Worm (Caenorhabditis elegans) whole organism, dauer: ENCODE results near the gene ZK262.19.
"Not testable (repeated sequence)": the region's sequence is repeated elsewhere in the genome, so short reads cannot be mapped to it uniquely, and the experiment has no call there.

ENCODE experiments used
- unc-62 ChIP-seq: sonication (generic microtip); optimal IDR thresholded peaks from 2 replicates; lab custom pipeline; 2017; ENCODE audit warnings: missing biosample characterization, missing genetic modification reagents, missing genetic modification characterization

ZK262.19 gene

DNA sequence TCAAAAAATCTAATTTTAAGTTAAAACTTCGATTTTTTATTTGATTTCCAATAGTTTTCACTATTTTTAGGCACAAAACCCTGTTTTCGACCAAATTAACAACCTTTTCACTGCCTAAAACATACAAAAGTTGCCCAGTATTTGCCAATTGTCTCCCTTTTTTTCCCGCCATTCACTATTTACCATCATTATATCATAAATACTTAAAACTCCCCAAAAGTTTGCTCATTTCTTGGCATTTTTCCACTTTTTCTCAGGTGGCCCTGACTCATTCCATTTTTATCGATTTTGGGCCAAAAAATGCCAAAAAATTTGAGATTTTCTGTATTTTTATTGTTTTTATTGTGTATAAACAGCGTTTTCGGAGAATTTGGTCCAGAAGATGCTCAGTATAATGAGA is 11.4 kb downstream of the ZK262.19 start, which contains the start of gene txt-8:
txt-8 (plus strand) TSS at position 301 of the 400 bp plus-strand sequence.
- TF ChIP-seq unc-62 (GFP tag; lab: Kevin White, UChicago), result no peak

DNA sequence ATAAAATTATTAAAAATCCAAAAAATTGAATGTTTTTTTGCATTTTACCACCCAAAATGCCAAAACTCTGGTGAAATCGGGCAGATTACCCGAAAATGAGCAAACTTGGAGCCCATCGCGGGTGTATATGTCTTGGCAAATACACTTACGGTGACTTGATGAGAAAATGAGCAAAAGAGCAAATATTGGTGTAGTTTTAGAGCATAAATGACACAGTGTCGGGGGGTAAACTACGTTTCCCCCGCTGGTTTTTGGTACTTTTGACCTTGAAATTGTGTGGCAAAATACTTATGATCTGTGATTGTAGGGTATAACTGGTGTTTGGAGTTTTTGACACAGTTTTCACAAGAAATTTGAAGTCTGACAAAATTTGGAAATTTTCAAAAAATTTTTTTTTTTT is 12.6 kb downstream of the ZK262.19 start, which contains the start of gene ZK262.2:
ZK262.2 (minus strand) TSS at position 101 of the 400 bp plus-strand sequence.
- TF ChIP-seq unc-62 (GFP tag; lab: Kevin White, UChicago), result no peak

DNA sequence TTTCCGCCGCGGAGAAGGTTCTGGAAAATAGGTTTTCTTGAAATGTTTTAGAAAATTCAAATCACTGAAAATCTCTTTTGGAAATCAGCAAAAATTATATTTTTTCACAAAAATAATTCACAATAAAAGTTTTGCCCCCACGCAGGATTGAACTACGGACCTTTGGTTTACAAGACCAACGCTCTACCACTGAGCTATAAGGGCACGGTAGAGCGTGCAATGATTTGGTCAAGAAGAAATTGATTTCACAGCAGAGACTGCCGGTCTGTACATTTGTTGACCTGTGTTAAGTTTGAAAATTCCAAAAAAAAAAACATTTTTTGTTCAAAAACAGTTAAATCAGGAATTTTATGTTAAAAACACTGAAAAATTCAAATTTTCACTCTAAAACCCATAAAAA is 13.1 kb downstream of the ZK262.19 start:
- no peak for TF ChIP-seq unc-62 (GFP tag; lab: Kevin White, UChicago)

DNA sequence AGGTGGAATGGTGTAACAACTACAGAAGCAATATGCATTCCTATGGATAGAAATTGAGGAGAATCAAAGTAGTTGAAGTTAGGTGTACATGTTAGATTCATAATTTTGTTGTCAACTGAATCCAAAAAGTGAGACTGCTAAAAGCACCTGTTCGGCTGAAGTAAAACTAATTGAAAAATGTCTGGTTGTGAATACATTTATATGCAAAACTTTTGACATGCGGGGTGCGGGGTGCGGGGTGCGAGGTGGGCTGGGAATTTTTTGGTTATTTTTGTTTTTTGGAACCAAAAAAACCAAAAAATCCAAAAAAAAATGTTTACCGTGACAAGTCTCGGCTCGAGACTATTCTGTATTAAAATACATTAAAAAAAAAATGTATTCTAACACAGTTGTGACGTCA is 15.3 kb downstream of the ZK262.19 start, which contains the start of gene srh-207:
srh-207 (minus strand) TSS at position 101 of the 400 bp plus-strand sequence.
- TF ChIP-seq unc-62 (GFP tag; lab: Kevin White, UChicago), result no peak

DNA sequence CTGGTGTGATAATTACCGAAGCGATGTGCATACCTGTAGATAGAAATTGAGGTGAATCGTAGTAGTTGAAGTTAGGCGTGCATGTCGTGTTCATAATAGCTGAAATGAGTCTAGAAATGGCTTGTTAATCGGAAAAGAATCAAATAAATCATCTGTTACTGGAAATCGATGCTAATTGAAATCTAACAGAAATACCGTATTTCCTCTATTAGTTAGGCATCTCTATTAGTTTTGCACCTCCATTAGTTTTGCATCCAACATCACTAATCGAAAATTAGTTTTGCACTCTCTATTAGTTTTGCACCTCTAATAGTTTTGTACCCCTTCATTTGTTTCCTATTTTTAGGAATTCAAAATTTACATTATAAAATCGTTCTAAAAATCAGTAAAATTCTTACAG is 20.7 kb downstream of the ZK262.19 start, which contains the start of gene srh-209:
srh-209 (minus strand) TSS at position 101 of the 400 bp plus-strand sequence.
- not testable (repeated sequence) for TF ChIP-seq unc-62 (GFP tag; lab: Kevin White, UChicago)

DNA sequence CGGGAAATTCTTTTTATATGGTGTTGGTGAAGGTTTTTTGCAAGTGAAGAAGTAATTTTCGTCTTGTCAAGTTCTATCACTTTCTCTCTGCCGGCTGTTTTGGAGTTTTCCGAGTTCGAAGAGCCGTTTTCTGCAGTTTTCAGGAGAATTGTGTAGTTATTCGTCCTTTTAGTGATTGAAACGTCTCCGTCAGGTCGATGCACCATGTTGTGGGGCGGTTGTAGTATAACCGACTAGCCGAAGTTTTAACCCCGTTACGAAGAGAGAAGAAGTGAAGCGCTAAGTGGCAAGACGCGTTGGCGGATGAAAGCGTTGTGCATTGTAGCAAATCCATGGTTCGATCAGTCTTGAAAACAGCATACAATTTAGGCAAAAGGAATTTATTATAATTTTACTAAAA is 22.7 kb downstream of the ZK262.19 start:
- no peak for TF ChIP-seq unc-62 (GFP tag; lab: Kevin White, UChicago)

DNA sequence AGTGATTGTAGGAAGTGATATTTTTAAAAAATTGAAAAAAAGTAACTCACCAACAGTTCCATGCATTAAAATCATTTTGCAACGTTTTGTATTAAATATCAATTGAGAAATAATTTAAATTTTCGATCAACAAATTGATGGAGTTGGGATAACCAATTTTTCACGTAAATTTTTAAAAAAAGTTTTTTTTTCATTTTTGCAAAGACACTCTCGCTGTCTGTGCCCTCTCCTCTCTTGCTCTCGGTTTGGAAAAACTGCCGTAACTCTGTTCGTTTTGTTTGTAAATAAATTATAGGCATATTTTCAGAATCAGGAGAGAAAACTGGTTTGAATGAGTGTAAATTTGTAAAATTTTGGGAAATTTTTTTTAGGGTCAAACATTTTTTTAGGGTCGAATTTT is 27.6 kb downstream of the ZK262.19 start, which contains the start of gene Y51A2B.16:
Y51A2B.16 (minus strand) TSS at position 101 of the 400 bp plus-strand sequence.
- TF ChIP-seq unc-62 (GFP tag; lab: Kevin White, UChicago), result no peak

DNA sequence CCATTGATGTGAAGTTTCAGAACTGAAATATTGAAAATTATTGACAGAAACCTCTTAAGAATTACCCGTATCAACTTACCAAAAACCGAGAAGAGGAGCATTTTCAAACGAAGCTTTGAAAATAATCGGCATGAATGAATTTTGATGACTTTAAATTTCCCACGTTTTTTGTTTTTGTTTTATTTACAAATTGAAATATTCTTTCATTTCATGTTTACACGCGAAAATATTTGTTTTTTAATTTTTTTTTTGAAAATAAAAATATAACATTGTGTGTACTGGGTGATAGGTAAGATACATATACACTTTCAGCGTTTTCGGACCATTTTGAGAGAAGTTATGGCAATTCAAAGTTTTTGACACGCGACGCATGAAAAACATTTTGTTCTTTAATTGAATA is 29.8 kb downstream of the ZK262.19 start, which contains the start of gene Y51A2B.9:
Y51A2B.9 (minus strand) TSS at position 101 of the 400 bp plus-strand sequence.
- TF ChIP-seq unc-62 (GFP tag; lab: Kevin White, UChicago), result no peak

DNA sequence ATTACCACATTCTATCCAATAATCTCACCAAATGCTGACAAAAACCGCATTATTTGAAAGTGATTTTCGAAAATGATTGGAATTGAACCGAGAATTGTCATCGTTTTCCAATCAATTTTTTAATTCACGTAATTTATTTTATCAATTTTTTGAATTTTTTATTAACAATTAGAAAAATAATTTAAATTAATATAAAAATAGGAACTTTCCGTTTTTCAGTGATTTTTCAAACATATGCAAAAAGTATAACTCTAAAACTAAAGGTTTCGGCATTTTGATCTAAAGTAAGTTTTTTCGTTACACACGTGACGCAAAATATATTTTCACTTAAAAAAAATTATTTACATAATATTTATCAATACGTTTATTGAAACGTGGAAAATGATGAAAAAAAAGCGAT is 31.2 kb downstream of the ZK262.19 start, which contains the start of gene Y51A2B.6:
Y51A2B.6 (minus strand) TSS at position 101 of the 400 bp plus-strand sequence.
- TF ChIP-seq unc-62 (GFP tag; lab: Kevin White, UChicago), result no peak

DNA sequence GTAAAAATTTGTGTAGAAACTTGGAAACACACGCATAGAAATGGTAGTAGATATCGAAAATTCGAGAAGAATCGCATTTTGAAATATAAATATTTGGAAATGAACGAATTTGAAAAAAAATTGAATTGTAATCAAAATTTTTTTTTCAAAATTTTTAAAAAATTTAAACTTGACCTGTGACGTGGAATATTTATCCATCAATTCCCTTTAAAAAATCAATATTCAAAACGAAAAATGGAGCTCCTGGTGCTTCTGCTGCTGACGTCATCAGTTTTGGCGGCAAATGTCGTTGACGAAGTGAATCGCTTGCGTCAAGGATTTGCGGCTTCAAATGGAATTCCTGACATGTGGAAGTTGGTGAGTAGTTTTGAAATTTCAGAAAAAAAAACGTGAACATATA is 36.4 kb downstream of the ZK262.19 start, which contains the start of the genes Y51A2B.4 and Y51A2B.5:
Y51A2B.4 (minus strand) TSS at position 101 of the 400 bp plus-strand sequence.
Y51A2B.5 (plus strand) TSS at position 232 of the 400 bp plus-strand sequence.
- TF ChIP-seq unc-62 (GFP tag; lab: Kevin White, UChicago), result no peak

DNA sequence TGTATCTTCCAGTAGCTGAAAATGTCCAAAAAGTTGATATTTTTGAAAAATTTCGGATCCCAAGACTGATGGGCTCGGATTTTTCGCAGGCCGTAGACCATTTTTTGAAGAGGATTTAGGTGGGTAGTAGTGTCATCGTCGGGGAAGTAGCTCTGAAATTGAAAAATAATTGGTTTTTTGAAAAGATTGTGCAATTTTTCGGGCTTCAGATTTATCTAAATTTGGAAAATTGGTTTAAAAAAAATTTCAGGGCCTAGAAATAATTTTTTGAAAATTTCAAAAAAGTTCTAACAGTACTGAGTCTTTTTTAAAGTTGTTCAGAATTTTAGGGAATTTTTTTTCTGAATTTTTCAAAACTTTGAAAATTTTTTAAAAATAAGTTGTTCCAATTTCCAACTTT is 42.9 kb downstream of the ZK262.19 start, which contains the start of gene nhr-288:
nhr-288 (minus strand) TSS at position 101 of the 400 bp plus-strand sequence.
- no peak for TF ChIP-seq unc-62 (GFP tag; lab: Kevin White, UChicago)

DNA sequence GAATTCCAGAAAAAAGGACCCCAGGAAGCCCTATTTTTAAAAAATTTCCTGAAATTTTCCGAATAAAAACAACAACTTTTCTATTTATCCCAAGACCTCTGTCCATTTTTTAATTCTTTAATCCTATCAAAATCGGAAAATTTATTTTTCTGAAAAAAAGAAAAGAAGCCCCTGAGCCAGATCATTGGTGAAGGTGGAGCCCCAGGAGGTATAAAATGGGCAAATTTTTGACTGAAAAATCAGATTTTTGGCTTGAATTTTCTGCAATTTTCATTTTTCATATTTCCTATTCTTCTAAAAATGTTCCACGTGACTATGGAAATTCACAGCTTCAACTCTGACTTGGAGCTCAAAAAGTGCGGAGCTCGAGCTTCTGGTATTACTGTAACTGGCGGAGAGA is 46.6 kb downstream of the ZK262.19 start, which contains the start of gene Y51A2B.8:
Y51A2B.8 (plus strand) TSS at position 301 of the 400 bp plus-strand sequence.
- TF ChIP-seq unc-62 (GFP tag; lab: Kevin White, UChicago), result no peak

DNA sequence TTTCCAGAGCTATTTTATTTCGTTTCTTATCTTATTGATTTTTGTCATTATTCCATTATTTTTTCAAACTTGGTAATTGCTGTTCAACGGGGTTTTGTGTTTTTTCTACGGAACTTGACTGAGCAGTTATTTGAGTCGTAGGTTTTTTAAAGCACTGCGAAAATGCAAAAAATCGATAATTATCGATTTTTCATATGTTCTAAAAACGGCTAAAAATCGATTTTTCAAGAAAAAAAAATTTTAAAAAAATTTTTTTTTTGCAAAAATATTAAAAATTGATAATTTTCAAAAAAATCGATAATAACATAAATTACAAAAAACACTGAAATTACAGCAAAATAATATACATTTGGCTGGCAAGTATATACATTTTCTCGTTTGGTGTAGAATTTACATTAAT is 49.9 kb downstream of the ZK262.19 start:
- TF ChIP-seq unc-62 (GFP tag; lab: Kevin White, UChicago), result no peak
